Worm (Caenorhabditis elegans): ENCODE results near the gene F43D2.3.

The F43D2.3 gene

DNA sequence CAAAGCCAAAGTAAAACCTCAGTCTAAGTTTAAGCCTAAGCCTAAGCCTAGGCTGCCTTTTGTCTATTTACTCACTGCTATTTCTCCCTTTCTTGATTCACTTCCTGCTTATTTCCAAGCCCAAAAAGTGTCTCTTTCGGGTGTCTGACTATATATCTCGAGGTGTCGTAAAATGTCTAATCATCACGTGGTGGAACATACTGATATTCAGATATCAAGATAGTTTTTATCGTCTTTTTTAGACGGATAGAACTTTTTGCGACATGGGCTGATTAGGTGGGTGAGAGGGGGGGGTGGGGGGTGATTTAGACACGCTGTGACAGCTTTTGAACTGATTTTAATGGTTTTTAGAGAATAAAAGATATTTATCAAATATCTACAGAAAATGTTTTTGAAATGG lies 25.3 kb downstream of the F43D2.3 start:
- TF ChIP-seq F52B5.7 (tag; optimal IDR thresholded peaks at IDR 0.05) (no peak), repo-1 (tag; optimal IDR thresholded peaks at IDR 0.05) (no peak), tbx-9 (tag; optimal IDR thresholded peaks at IDR 0.05; ENCODE audit: borderline replicate concordance) (no peak), T26A5.8 (tag; optimal IDR thresholded peaks at IDR 0.05) (no peak), aptf-3 (GFP tag; IDR thresholded peaks at IDR 0.05) (no peak), lin-26 (GFP tag; IDR thresholded peaks at IDR 0.05) (peak; percentile 16; the same call in 1 of the 2 replicates)

DNA sequence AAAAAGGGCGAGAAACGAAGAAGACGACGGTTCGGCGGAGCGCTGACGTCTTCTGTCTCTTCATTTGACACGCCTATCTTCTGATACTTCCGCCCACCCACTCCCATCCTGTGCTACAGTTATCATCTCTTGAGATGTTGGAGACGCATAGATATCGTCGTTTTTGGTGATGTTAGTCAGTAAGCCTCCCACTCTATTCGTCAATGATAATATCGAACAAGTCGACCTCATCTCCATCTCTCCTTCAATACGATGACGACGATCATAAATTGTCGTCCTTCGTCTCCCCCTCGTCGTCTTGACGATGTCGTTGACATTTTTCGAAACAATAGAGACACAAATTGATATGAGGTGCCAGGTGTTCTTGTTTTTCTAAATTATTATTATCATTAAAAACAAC lies 26.4 kb downstream of the F43D2.3 start, which contains the start of gene slc-25A29:
TSS of gene slc-25A29 (minus strand) at position 45 of the 400 bp plus-strand sequence.
- TF ChIP-seq bed-1 (GFP tag; IDR thresholded peaks at IDR 0.05) (no peak), B0035.1 (tag; optimal IDR thresholded peaks at IDR 0.05) (no peak), cebp-1 (GFP tag; IDR thresholded peaks at IDR 0.05) (no peak), cebp-1 (tag; optimal IDR thresholded peaks at IDR 0.05) (no peak), ztf-25 (GFP tag; IDR thresholded peaks at IDR 0.05) (no peak), mel-28 (tag; optimal IDR thresholded peaks at IDR 0.05; ENCODE audit: borderline replicate concordance) (no peak), Y67H2A.10 (GFP tag; conservative IDR thresholded peaks at IDR 0.05) (no peak), let-607 (tag; optimal IDR thresholded peaks at IDR 0.05) (no peak), mxl-1 (tag; optimal IDR thresholded peaks at IDR 0.05) (no peak), F22D6.2 (tag; optimal IDR thresholded peaks at IDR 0.05) (no peak), tlf-1 (GFP tag; optimal IDR thresholded peaks at IDR 0.05) (no peak), let-526 (GFP tag; IDR thresholded peaks at IDR 0.05) (no peak), ztf-26 (tag; optimal IDR thresholded peaks at IDR 0.05) (no peak), hlh-12 (tag; optimal IDR thresholded peaks at IDR 0.05) (no peak), lag-1 (GFP tag; IDR thresholded peaks at IDR 0.05) (no peak), ceh-100 (GFP tag; IDR thresholded peaks at IDR 0.05) (no peak), nhr-80 (tag; optimal IDR thresholded peaks at IDR 0.05) (no peak), ceh-79 (tag; optimal IDR thresholded peaks at IDR 0.05) (no peak), F37B4.10 (GFP tag; IDR thresholded peaks at IDR 0.05) (no peak), cebp-2 (GFP tag; IDR thresholded peaks at IDR 0.05) (no peak), F52B5.7 (tag; optimal IDR thresholded peaks at IDR 0.05) (no peak)

DNA sequence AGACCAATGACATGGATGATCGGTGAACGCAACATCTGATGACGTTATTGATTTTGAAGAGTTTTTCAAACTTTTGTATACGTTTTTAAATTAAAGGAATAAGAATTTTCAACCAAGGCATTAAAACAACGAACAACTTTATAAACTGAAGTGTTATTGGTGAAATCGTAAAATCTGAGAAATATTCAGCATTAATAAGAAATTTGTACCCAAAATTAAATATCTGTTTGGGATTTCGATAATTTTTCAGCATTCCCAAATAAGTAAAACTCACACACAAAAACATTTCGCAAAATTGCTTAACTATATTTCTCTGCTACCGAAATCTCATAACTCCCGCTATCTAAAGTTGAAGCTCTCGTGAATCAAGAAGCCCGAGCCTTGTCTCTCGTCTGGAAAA lies 27.9 kb downstream of the F43D2.3 start:
- TF ChIP-seq sea-2 (GFP tag; IDR thresholded peaks at IDR 0.05) (no peak), ceh-58 (GFP tag; IDR thresholded peaks at IDR 0.05) (no peak), him-1 (tag; optimal IDR thresholded peaks at IDR 0.05) (no peak), ceh-27 (GFP tag; optimal IDR thresholded peaks at IDR 0.05) (no peak), ceh-100 (GFP tag; IDR thresholded peaks at IDR 0.05) (no peak), B0019.2 (GFP tag; conservative IDR thresholded peaks at IDR 0.05) (no peak), mxl-1 (tag; optimal IDR thresholded peaks at IDR 0.05) (no peak), hmg-20 (GFP tag; IDR thresholded peaks at IDR 0.05) (no peak), ccch-3 (GFP tag; optimal IDR thresholded peaks at IDR 0.05) (no peak), let-607 (tag; optimal IDR thresholded peaks at IDR 0.05) (no peak), attf-6 (GFP tag; IDR thresholded peaks at IDR 0.05) (no peak), dpl-1 (GFP tag; optimal IDR thresholded peaks at IDR 0.05) (no peak), T07F8.4 (tag; optimal IDR thresholded peaks at IDR 0.05) (no peak), nfyb-1 (GFP tag; IDR thresholded peaks at IDR 0.05) (no peak)
